Fruit fly (Drosophila melanogaster) whole organism, embryonic: ENCODE results near the gene CG4424.
A peak's percentile ranks its signal among the peaks of the same experiment; 100 is the strongest.

Experiments
- Ada2b ChIP-seq: fragments of 200-800 bp; sonication (Bioruptor generic); IDR thresholded peaks from 2 replicates; pipeline ENCODE4 v1.3.6; 2022; ENCODE audit warnings: missing biosample characterization, missing genetic modification characterization
- Awh ChIP-seq: fragments of 200-800 bp; sonication (Bioruptor generic); IDR thresholded peaks from 2 replicates; pipeline ENCODE4, ENCODE4 v1.3.6; 2022; ENCODE audit warnings: missing biosample characterization, missing genetic modification characterization
- CG11247 ChIP-seq: fragments of 200-800 bp; sonication (Bioruptor generic); IDR thresholded peaks from 2 replicates; pipeline ENCODE4 v1.3.6; 2022; ENCODE audit warnings: missing biosample characterization, missing genetic modification characterization
- CG11504 ChIP-seq: fragments of 200-800 bp; sonication (Bioruptor generic); optimal IDR thresholded peaks from 3 replicates; lab custom pipeline; 2019; ENCODE audit warnings: missing biosample characterization, mild to moderate bottlenecking, missing genetic modification characterization, moderate library complexity
- CG15011 ChIP-seq: fragments of 200-800 bp; sonication (Bioruptor generic); optimal IDR thresholded peaks from 3 replicates; lab custom pipeline; 2018; ENCODE audit warnings: missing biosample characterization, mild to moderate bottlenecking, missing genetic modification characterization
- CG15073 ChIP-seq: fragments of 200-800 bp; sonication (Bioruptor generic); optimal IDR thresholded peaks from 2 replicates; lab custom pipeline; 2016; ENCODE audit warnings: missing biosample characterization, missing genetic modification characterization
- CG15601 ChIP-seq: fragments of 200-800 bp; sonication (Bioruptor generic); optimal IDR thresholded peaks from 3 replicates; lab custom pipeline; 2019; ENCODE audit warnings: missing biosample characterization, mild to moderate bottlenecking, missing genetic modification characterization, moderate library complexity
- CG1602 ChIP-seq: fragments of 200-800 bp; sonication (Bioruptor generic); optimal IDR thresholded peaks from 3 replicates; lab custom pipeline; 2016; ENCODE audit warnings: missing biosample characterization, missing genetic modification characterization
- CG1603 ChIP-seq: fragments of 200-800 bp; sonication (Bioruptor generic); optimal IDR thresholded peaks from 2 replicates; lab custom pipeline; 2019; ENCODE audit warnings: missing biosample characterization, mild to moderate bottlenecking, missing genetic modification characterization, moderate library complexity
- CG18011 ChIP-seq: fragments of 200-800 bp; sonication (Bioruptor generic); optimal IDR thresholded peaks from 2 replicates; lab custom pipeline; 2017; ENCODE audit warnings: missing biosample characterization, missing genetic modification characterization, mild to moderate bottlenecking, moderate library complexity, missing genotype
- CG2129 ChIP-seq: fragments of 200-800 bp; sonication (Bioruptor generic); IDR thresholded peaks from 2 replicates; pipeline ENCODE4 v1.3.6; 2022; ENCODE audit warnings: missing biosample characterization, missing genetic modification characterization; ENCODE audit not compliant: partially characterized antibody
- CG33213 ChIP-seq: fragments of 200-800 bp; sonication (Bioruptor generic); optimal IDR thresholded peaks from 3 replicates; lab custom pipeline; 2016; ENCODE audit warnings: missing biosample characterization, missing genetic modification characterization
- CG33557 ChIP-seq: fragments of 200-800 bp; sonication (Bioruptor generic); optimal IDR thresholded peaks from 2 replicates; lab custom pipeline; 2019; ENCODE audit warnings: missing biosample characterization, mild to moderate bottlenecking, missing genetic modification characterization, moderate library complexity
- CG3838 ChIP-seq: fragments of 200-800 bp; sonication (Bioruptor generic); optimal IDR thresholded peaks from 3 replicates; lab custom pipeline; 2016; ENCODE audit warnings: missing biosample characterization, missing genetic modification characterization
- CG3847 ChIP-seq: fragments of 200-800 bp; sonication (Bioruptor generic); IDR thresholded peaks from 2 replicates; pipeline ENCODE4 v1.3.6; 2022; ENCODE audit warnings: missing biosample characterization, missing genetic modification characterization
- CG42726 ChIP-seq: fragments of 200-800 bp; sonication (Bioruptor generic); IDR thresholded peaks from 2 replicates; pipeline ENCODE4 v1.3.6; 2022; ENCODE audit warnings: missing biosample characterization, missing genetic modification characterization; ENCODE audit not compliant: partially characterized antibody
- CG4820 ChIP-seq: fragments of 200-800 bp; sonication (Bioruptor generic); optimal IDR thresholded peaks from 3 replicates; lab custom pipeline; 2016; ENCODE audit warnings: missing biosample characterization, missing genetic modification characterization
- CG6683 ChIP-seq: fragments of 200-800 bp; sonication (Bioruptor generic); optimal IDR thresholded peaks from 2 replicates; lab custom pipeline; 2017; ENCODE audit warnings: missing biosample characterization, mild to moderate bottlenecking, missing genetic modification characterization, missing genetic modification reagents
- CG8281 ChIP-seq: fragments of 200-800 bp; sonication (Bioruptor generic); optimal IDR thresholded peaks from 2 replicates; lab custom pipeline; 2018; ENCODE audit warnings: missing biosample characterization, mild to moderate bottlenecking, missing genetic modification characterization, moderate library complexity
- CG8765 ChIP-seq: fragments of 200-800 bp; sonication (Bioruptor generic); IDR thresholded peaks from 2 replicates; pipeline ENCODE4 v1.3.6; 2022; ENCODE audit warnings: missing biosample characterization, missing genetic modification characterization
- CG9437 ChIP-seq: fragments of 200-800 bp; sonication (Bioruptor generic); optimal IDR thresholded peaks from 2 replicates; lab custom pipeline; 2018; ENCODE audit warnings: missing biosample characterization, mild to moderate bottlenecking, missing genetic modification characterization
- CG9876 ChIP-seq: fragments of 200-800 bp; sonication (Bioruptor generic); optimal IDR thresholded peaks from 2 replicates; lab custom pipeline; 2016; ENCODE audit warnings: missing biosample characterization, missing genetic modification characterization
- MTF-1 ChIP-seq: fragments of 200-800 bp; sonication (Bioruptor generic); optimal IDR thresholded peaks from 2 replicates; lab custom pipeline; 2018; ENCODE audit warnings: missing biosample characterization, mild to moderate bottlenecking, missing genetic modification characterization, borderline replicate concordance
- Max ChIP-seq: fragments of 200-800 bp; sonication (Bioruptor generic); optimal IDR thresholded peaks from 2 replicates; lab custom pipeline; 2016; ENCODE audit warnings: missing biosample characterization, mild to moderate bottlenecking, missing genetic modification characterization
- Meics ChIP-seq: fragments of 200-800 bp; sonication (Bioruptor generic); optimal IDR thresholded peaks from 2 replicates; lab custom pipeline; 2017; ENCODE audit warnings: missing biosample characterization, mild to moderate bottlenecking, missing genetic modification characterization
- Mrtf ChIP-seq: fragments of 200-800 bp; sonication (Bioruptor generic); IDR thresholded peaks from 3 replicates; pipeline ENCODE4 v1.3.6; 2022; ENCODE audit warnings: missing biosample characterization, missing genetic modification characterization
- Nf-YB ChIP-seq: fragments of 200-800 bp; sonication (Bioruptor generic); optimal IDR thresholded peaks from 3 replicates; lab custom pipeline; 2019; ENCODE audit warnings: missing biosample characterization, mild to moderate bottlenecking, missing genetic modification characterization, moderate library complexity
- Oli ChIP-seq: fragments of 200-800 bp; sonication (Bioruptor generic); optimal IDR thresholded peaks from 2 replicates; lab custom pipeline; 2018; ENCODE audit warnings: missing biosample characterization, mild to moderate bottlenecking, missing genetic modification characterization, moderate library complexity
- Scr ChIP-seq: fragments of 200-800 bp; sonication (Bioruptor generic); IDR thresholded peaks from 2 replicates; pipeline ENCODE4 v1.3.6; 2022; ENCODE audit warnings: missing biosample characterization, missing genetic modification characterization; ENCODE audit not compliant: partially characterized antibody
- Sin3A ChIP-seq: fragments of >200 bp; optimal IDR thresholded peaks from 2 replicates; lab custom pipeline; 2018
- Usf ChIP-seq: fragments of 200-800 bp; sonication (Bioruptor generic); optimal IDR thresholded peaks from 2 replicates; lab custom pipeline; 2017; ENCODE audit warnings: missing genotype, missing biosample characterization, missing genetic modification characterization
- ase ChIP-seq: fragments of 200-800 bp; sonication (Bioruptor generic); IDR thresholded peaks from 3 replicates; pipeline ENCODE4 v1.3.6; 2022; ENCODE audit warnings: missing biosample characterization, missing genetic modification characterization
- az2 ChIP-seq: fragments of 200-800 bp; sonication (Bioruptor generic); optimal IDR thresholded peaks from 3 replicates; lab custom pipeline; 2016; ENCODE audit warnings: missing biosample characterization, missing genetic modification characterization
- cas ChIP-seq: fragments of 200-800 bp; sonication (Bioruptor generic); IDR thresholded peaks from 2 replicates; pipeline ENCODE4 v1.3.6; 2022; ENCODE audit warnings: missing biosample characterization, missing genetic modification characterization
- cg ChIP-seq: fragments of 200-800 bp; sonication (Bioruptor generic); optimal IDR thresholded peaks from 3 replicates; lab custom pipeline; 2019; ENCODE audit warnings: missing biosample characterization, mild to moderate bottlenecking, missing genetic modification characterization, moderate library complexity
- chinmo ChIP-seq: fragments of 200-800 bp; sonication (Bioruptor generic); IDR thresholded peaks from 4 replicates; pipeline ENCODE4 v1.3.6; 2022; ENCODE audit warnings: missing biosample characterization, missing genetic modification characterization; ENCODE audit not compliant: partially characterized antibody
- dmrt99B ChIP-seq: fragments of 200-800 bp; sonication (Bioruptor generic); optimal IDR thresholded peaks from 2 replicates; lab custom pipeline; 2018; ENCODE audit warnings: missing biosample characterization, mild to moderate bottlenecking, missing genetic modification characterization, moderate library complexity
- eve ChIP-seq, 2 experiments: fragments of >200 bp; optimal IDR thresholded peaks; 2 replicates each; lab custom pipeline; 2017; ENCODE audit warnings: missing biosample characterization in 2 of 2, missing genetic modification characterization in 2 of 2
- fru ChIP-seq: fragments of >200 bp; optimal IDR thresholded peaks from 2 replicates; lab custom pipeline; 2017
- gt ChIP-seq: fragments of 200-800 bp; sonication (Bioruptor generic); IDR thresholded peaks from 2 replicates; pipeline ENCODE4 v1.3.6; 2022; ENCODE audit warnings: missing biosample characterization, missing genetic modification characterization
- her ChIP-seq: fragments of 200-800 bp; sonication (Bioruptor generic); optimal IDR thresholded peaks from 2 replicates; lab custom pipeline; 2016; ENCODE audit warnings: missing biosample characterization, missing genetic modification characterization
- p53 ChIP-seq: fragments of 200-800 bp; sonication (Bioruptor generic); optimal IDR thresholded peaks from 2 replicates; lab custom pipeline; 2016; ENCODE audit warnings: missing biosample characterization, missing genetic modification characterization
- psq ChIP-seq: fragments of 200-800 bp; sonication (Bioruptor generic); optimal IDR thresholded peaks from 2 replicates; lab custom pipeline; 2017; ENCODE audit warnings: missing biosample characterization, missing genetic modification characterization
- pzg ChIP-seq: fragments of 200-800 bp; sonication (Bioruptor generic); optimal IDR thresholded peaks from 3 replicates; lab custom pipeline; 2018; ENCODE audit warnings: missing biosample characterization, mild to moderate bottlenecking, missing genetic modification characterization, moderate library complexity
- run ChIP-seq: fragments of 200-800 bp; sonication (Bioruptor generic); optimal IDR thresholded peaks from 3 replicates; lab custom pipeline; 2018; ENCODE audit warnings: missing biosample characterization, mild to moderate bottlenecking, missing genetic modification characterization
- sc ChIP-seq, 3 experiments: fragments of >200 bp in 2 of 3; fragments of 200-800 bp in 1 of 3; sonication (Bioruptor generic) in 1 of 3; optimal IDR thresholded peaks; 2 replicates in 2 of 3; 3 replicates in 1 of 3; lab custom pipeline; 2017; ENCODE audit warnings: mild to moderate bottlenecking in 1 of 3, missing biosample characterization in 1 of 3, missing genetic modification characterization in 1 of 3, missing genetic modification reagents in 1 of 3
- schlank ChIP-seq: fragments of 200-800 bp; sonication (Bioruptor generic); optimal IDR thresholded peaks from 2 replicates; lab custom pipeline; 2018; ENCODE audit warnings: missing biosample characterization, mild to moderate bottlenecking, missing genetic modification characterization
- sug ChIP-seq: fragments of 200-800 bp; optimal IDR thresholded peaks from 2 replicates; lab custom pipeline; 2019; ENCODE audit warnings: missing biosample characterization, mild to moderate bottlenecking, missing genetic modification characterization, moderate library complexity
- ttk ChIP-seq: fragments of 200-800 bp; sonication (Bioruptor generic); IDR thresholded peaks from 2 replicates; pipeline ENCODE4 v2.1.2; 2022; ENCODE audit warnings: missing biosample characterization, missing genetic modification characterization
- twi ChIP-seq: fragments of 200-800 bp; optimal IDR thresholded peaks from 2 replicates; lab custom pipeline; 2019; ENCODE audit warnings: missing biosample characterization, mild to moderate bottlenecking, missing genetic modification characterization, moderate library complexity
- vvl ChIP-seq: fragments of 200-800 bp; sonication (Bioruptor generic); IDR thresholded peaks from 2 replicates; pipeline ENCODE4 v1.3.6; 2022; ENCODE audit warnings: missing biosample characterization, missing genetic modification characterization
- yki ChIP-seq: fragments of >200 bp; optimal IDR thresholded peaks from 3 replicates; lab custom pipeline; 2018

The CG4424 gene

dm6 chr3R:20057501-20057900 is 29.7 kb upstream of the CG4424 start, which contains the start of gene mdlc (continued):
- TF ChIP-seq CG6683, result no peak
- TF ChIP-seq her (GFP tag; lab: Kevin White, UChicago), result no peak
- TF ChIP-seq dmrt99B (tag; lab: Kevin White, UChicago), result no peak
- TF ChIP-seq Sin3A (lab: Kevin White, UChicago), result peak; percentile 51
- no peak for TF ChIP-seq schlank
- TF ChIP-seq Max (GFP tag; lab: Kevin White, UChicago), result no peak
- no peak for TF ChIP-seq twi
- no peak for TF ChIP-seq CG3838
- no peak for TF ChIP-seq CG42726
- TF ChIP-seq Awh (GFP tag; lab: Robert Waterston, UW), result no peak
- no peak for TF ChIP-seq CG8281 (tag; lab: Kevin White, UChicago)
- no peak for TF ChIP-seq cg
- TF ChIP-seq Oli (tag; lab: Kevin White, UChicago), result no peak
- peak; percentile 39 for TF ChIP-seq sug (tag; lab: Kevin White, UChicago)
- TF ChIP-seq ttk (GFP tag; lab: Robert Waterston, UW), result no peak
- TF ChIP-seq eve (GFP tag; optimal IDR thresholded peaks at IDR 0.05; lab: Kevin White, UChicago), result no peak
- no peak for TF ChIP-seq CG33557 (GFP tag; lab: Kevin White, UChicago)
- no peak for TF ChIP-seq CG8765 (GFP tag; lab: Robert Waterston, UW)
- no peak for TF ChIP-seq CG15073
- peak; percentile 5 for TF ChIP-seq az2 (GFP tag; lab: Kevin White, UChicago)
- no peak for TF ChIP-seq yki (lab: Kevin White, UChicago)
- no peak for TF ChIP-seq Ada2b (GFP tag; lab: Robert Waterston, UW)
- no peak for TF ChIP-seq Meics (GFP tag; lab: Kevin White, UChicago)
- no peak for TF ChIP-seq CG15011 (GFP tag; lab: Kevin White, UChicago)
- no peak for TF ChIP-seq cas (GFP tag; lab: Robert Waterston, UW)
- no peak for TF ChIP-seq CG1602
- TF ChIP-seq vvl (GFP tag; lab: Robert Waterston, UW), result no peak
- no peak for TF ChIP-seq sc (optimal IDR thresholded peaks at IDR 0.05; lab: Kevin White, UChicago)
- no peak for TF ChIP-seq sc (GFP tag; optimal IDR thresholded peaks at IDR 0.05; lab: Kevin White, UChicago)
- no peak for TF ChIP-seq gt (GFP tag; lab: Robert Waterston, UW)
- TF ChIP-seq CG15601, result no peak
- no peak for TF ChIP-seq CG1603 (tag; lab: Kevin White, UChicago)
- no peak for TF ChIP-seq run (tag; lab: Kevin White, UChicago)
- no peak for TF ChIP-seq CG2129 (GFP tag; lab: Robert Waterston, UW)
- TF ChIP-seq Mrtf, result no peak
- TF ChIP-seq CG33213 (GFP tag; lab: Kevin White, UChicago), result no peak
- no peak for TF ChIP-seq Nf-YB
- TF ChIP-seq fru (lab: Kevin White, UChicago), result no peak
- TF ChIP-seq CG4820, result no peak
- no peak for TF ChIP-seq chinmo (GFP tag; lab: Robert Waterston, UW)
- no peak for TF ChIP-seq psq (GFP tag; lab: Kevin White, UChicago)
- peak; percentile 33 for TF ChIP-seq CG11504 (tag; lab: Kevin White, UChicago)
- no peak for TF ChIP-seq CG11247 (GFP tag; lab: Robert Waterston, UW)
- TF ChIP-seq Usf, result no peak
- no peak for TF ChIP-seq CG9437 (GFP tag; lab: Kevin White, UChicago)
- TF ChIP-seq p53 (GFP tag; lab: Kevin White, UChicago), result no peak
- peak; percentile 71 for TF ChIP-seq Scr (GFP tag; lab: Robert Waterston, UW)
- no peak for TF ChIP-seq MTF-1 (GFP tag; lab: Kevin White, UChicago)
- no peak for TF ChIP-seq CG9876 (GFP tag; lab: Kevin White, UChicago)
- peak; percentile 26; the same call in 1 of the 2 replicates for TF ChIP-seq CG3847 (GFP tag; lab: Robert Waterston, UW)
- TF ChIP-seq pzg, result peak; percentile 38
- TF ChIP-seq ase, result no peak
- TF ChIP-seq CG18011, result no peak
